Worm (Caenorhabditis elegans) whole organism, early embryonic: Measurements from ENCODE around the gene F46H5.4.

ENCODE experiments used
- B0310.2 ChIP-seq: sonication (generic microtip); optimal IDR thresholded peaks from 2 replicates; lab custom pipeline; 2016; ENCODE audit warnings: mild to moderate bottlenecking, missing genetic modification characterization, missing compliant biosample characterization
- F13C5.2 ChIP-seq: sonication (generic microtip); optimal IDR thresholded peaks from 2 replicates; lab custom pipeline; 2017; ENCODE audit warnings: mild to moderate bottlenecking, missing genetic modification characterization, inconsistent platforms, missing compliant biosample characterization
- aly-1 ChIP-seq: sonication (generic microtip); optimal IDR thresholded peaks from 2 replicates; lab custom pipeline; 2016; ENCODE audit warnings: missing genetic modification characterization, missing compliant biosample characterization
- ama-1 ChIP-seq: fragments of 150-350 bp; optimal IDR thresholded peaks from 2 replicates; lab custom pipeline; 2014
- ceh-13 ChIP-seq: fragments of 200-800 bp; sonication (Bioruptor generic); optimal IDR thresholded peaks from 2 replicates; lab custom pipeline; 2018; ENCODE audit warnings: mild to moderate bottlenecking, missing genetic modification characterization, missing compliant biosample characterization
- ceh-36 ChIP-seq: sonication (generic microtip); optimal IDR thresholded peaks from 2 replicates; lab custom pipeline; 2016; ENCODE audit warnings: missing genetic modification characterization, inconsistent platforms, missing compliant biosample characterization
- ets-7 ChIP-seq: sonication (generic microtip); optimal IDR thresholded peaks from 2 replicates; lab custom pipeline; 2016; ENCODE audit warnings: missing genotype, missing genetic modification characterization, missing compliant biosample characterization
- flt-1 ChIP-seq: fragments of 200-800 bp; sonication (Bioruptor generic); IDR thresholded peaks from 2 replicates; pipeline ENCODE4 v1.3.6; 2022; ENCODE audit warnings: missing genetic modification characterization, missing compliant biosample characterization
- hmbx-1 ChIP-seq: sonication (generic microtip); optimal IDR thresholded peaks from 2 replicates; lab custom pipeline; 2016; ENCODE audit warnings: mild to moderate bottlenecking, missing genetic modification characterization, missing compliant biosample characterization
- hmg-4 ChIP-seq: fragments of 200-800 bp; sonication (Bioruptor generic); optimal IDR thresholded peaks from 2 replicates; lab custom pipeline; 2018; ENCODE audit warnings: mild to moderate bottlenecking, missing genetic modification characterization, missing compliant biosample characterization
- hnd-1 ChIP-seq: sonication (generic microtip); optimal IDR thresholded peaks from 2 replicates; lab custom pipeline; 2016; ENCODE audit warnings: missing genetic modification characterization, missing compliant biosample characterization
- pes-1 ChIP-seq: fragments of 200-800 bp; sonication (Bioruptor generic); IDR thresholded peaks from 2 replicates; pipeline ENCODE4 v1.3.6; 2022; ENCODE audit warnings: missing genetic modification reagents, missing genetic modification characterization, missing compliant biosample characterization
- scrt-1 ChIP-seq: fragments of 200-800 bp; sonication (Bioruptor generic); IDR thresholded peaks from 2 replicates; pipeline ENCODE4 v1.3.6; 2022; ENCODE audit warnings: missing genetic modification characterization, missing compliant biosample characterization
- sea-1 ChIP-seq: fragments of 200-800 bp; sonication (Bioruptor generic); conservative IDR thresholded peaks from 2 replicates; pipeline ENCODE4 v1.3.6; 2022; ENCODE audit warnings: missing genetic modification characterization, missing compliant biosample characterization
- tbx-11 ChIP-seq: fragments of 200-800 bp; sonication (Bioruptor generic); IDR thresholded peaks from 2 replicates; pipeline ENCODE4 v1.3.6; 2022; ENCODE audit warnings: missing genetic modification characterization, missing compliant biosample characterization
- tbx-37 ChIP-seq: fragments of 200-800 bp; sonication (Bioruptor generic); conservative IDR thresholded peaks from 2 replicates; pipeline ENCODE4 v1.3.6; 2022; ENCODE audit warnings: missing genetic modification reagents, missing genetic modification characterization, missing compliant biosample characterization
- tra-4 ChIP-seq: sonication (generic microtip); optimal IDR thresholded peaks from 2 replicates; lab custom pipeline; 2017; ENCODE audit warnings: missing genetic modification characterization, missing compliant biosample characterization

The F46H5.4 gene

ce11 chrX:7220209-7220608, 34.2 kb downstream of the F46H5.4 start:
- TF ChIP-seq tbx-11 (GFP tag; lab: Robert Waterston, UW): no peak
- no peak for TF ChIP-seq ets-7 (tag; lab: Kevin White, UChicago)
- TF ChIP-seq tra-4 (tag; lab: Kevin White, UChicago): no peak
- TF ChIP-seq pes-1 (GFP tag; lab: Robert Waterston, UW): no peak
- TF ChIP-seq ceh-13 (GFP tag; lab: Kevin White, UChicago): no peak
- no peak for TF ChIP-seq hmbx-1
- no peak for TF ChIP-seq tbx-37 (GFP tag; lab: Robert Waterston, UW)
- TF ChIP-seq F13C5.2 (tag; lab: Kevin White, UChicago): no peak

ce11 chrX:7217704-7218479, 36.5 kb downstream of the F46H5.4 start, which contains the start of gene syd-9:
TSS of gene syd-9 (plus strand) at chrX:7218097.
- TF ChIP-seq tbx-37 (GFP tag; lab: Robert Waterston, UW) (no peak), hmg-4 (GFP tag; lab: Kevin White, UChicago) (peak; percentile 27), tbx-11 (GFP tag; lab: Robert Waterston, UW) (peak; percentile 21; the same call in 1 of the 2 replicates)

ce11 chrX:7211405-7211804, 43.0 kb downstream of the F46H5.4 start, which contains the start of gene spp-22:
TSS of gene spp-22 (plus strand) at chrX:7211705.
- TF ChIP-seq ets-7 (tag; lab: Kevin White, UChicago) (no peak), aly-1 (no peak), tra-4 (tag; lab: Kevin White, UChicago) (no peak), hnd-1 (tag; lab: Kevin White, UChicago) (no peak), ceh-13 (GFP tag; lab: Kevin White, UChicago) (no peak), flt-1 (GFP tag; lab: Robert Waterston, UW) (no peak), hmbx-1 (no peak), scrt-1 (GFP tag; lab: Robert Waterston, UW) (no peak), B0310.2 (tag; lab: Kevin White, UChicago) (no peak), hmg-4 (GFP tag; lab: Kevin White, UChicago) (no peak), ama-1 (no peak), tbx-37 (GFP tag; lab: Robert Waterston, UW) (no peak), sea-1 (GFP tag; lab: Robert Waterston, UW) (no peak), pes-1 (GFP tag; lab: Robert Waterston, UW) (no peak), ceh-36 (tag; lab: Kevin White, UChicago) (no peak), F13C5.2 (tag; lab: Kevin White, UChicago) (no peak), tbx-11 (GFP tag; lab: Robert Waterston, UW) (no peak)

- TF ChIP-seq tbx-11 (GFP tag; lab: Robert Waterston, UW): no peak
- no peak for TF ChIP-seq ama-1
- TF ChIP-seq hmg-4 (GFP tag; lab: Kevin White, UChicago): no peak
- TF ChIP-seq aly-1: no peak
- no peak for TF ChIP-seq flt-1 (GFP tag; lab: Robert Waterston, UW)
Observed at ce11 chrX:7210467-7211107, 43.8 kb downstream of the F46H5.4 start.

- no peak for TF ChIP-seq pes-1 (GFP tag; lab: Robert Waterston, UW)
- TF ChIP-seq ets-7 (tag; lab: Kevin White, UChicago): no peak
- no peak for TF ChIP-seq tbx-37 (GFP tag; lab: Robert Waterston, UW)
- TF ChIP-seq hnd-1 (tag; lab: Kevin White, UChicago): no peak
- TF ChIP-seq ama-1: no peak
- TF ChIP-seq tra-4 (tag; lab: Kevin White, UChicago): no peak
Observed at ce11 chrX:7209151-7209550, 45.3 kb downstream of the F46H5.4 start.

- TF ChIP-seq ama-1 (no peak), tbx-11 (GFP tag; lab: Robert Waterston, UW) (no peak), tra-4 (tag; lab: Kevin White, UChicago) (no peak), hnd-1 (tag; lab: Kevin White, UChicago) (no peak), ets-7 (tag; lab: Kevin White, UChicago) (no peak), ceh-36 (tag; lab: Kevin White, UChicago) (no peak), flt-1 (GFP tag; lab: Robert Waterston, UW) (no peak), scrt-1 (GFP tag; lab: Robert Waterston, UW) (no peak), aly-1 (no peak), B0310.2 (tag; lab: Kevin White, UChicago) (no peak), hmbx-1 (no peak), F13C5.2 (tag; lab: Kevin White, UChicago) (no peak), sea-1 (GFP tag; lab: Robert Waterston, UW) (no peak)
Observed at ce11 chrX:7206419-7206818, 48.0 kb downstream of the F46H5.4 start, which contains the start of gene ZK867.2. TSS of gene ZK867.2 (plus strand) at chrX:7206719.

- TF ChIP-seq B0310.2 (tag; lab: Kevin White, UChicago) (no peak), ama-1 (no peak), flt-1 (GFP tag; lab: Robert Waterston, UW) (no peak)
Observed at ce11 chrX:7205195-7205594, 49.2 kb downstream of the F46H5.4 start, which contains the start of gene C55B6.5. TSS of gene C55B6.5 (minus strand) at chrX:7205295.

ce11 chrX:7204175-7204574, 50.2 kb downstream of the F46H5.4 start:
- no peak for TF ChIP-seq ceh-13 (GFP tag; lab: Kevin White, UChicago)
- no peak for TF ChIP-seq hnd-1 (tag; lab: Kevin White, UChicago)
- no peak for TF ChIP-seq sea-1 (GFP tag; lab: Robert Waterston, UW)
- no peak for TF ChIP-seq F13C5.2 (tag; lab: Kevin White, UChicago)
- TF ChIP-seq ceh-36 (tag; lab: Kevin White, UChicago): no peak
- TF ChIP-seq hmbx-1: no peak
- TF ChIP-seq ets-7 (tag; lab: Kevin White, UChicago): no peak
